Fruit fly (Drosophila melanogaster) whole organism, embryonic: ENCODE measurements around the gene Mettl2.
A peak's percentile ranks its signal among the peaks of the same experiment; 100 is the strongest.

ENCODE experiments used
- CG11695 ChIP-seq: fragments of 200-800 bp; sonication (Bioruptor generic); IDR thresholded peaks from 3 replicates; pipeline ENCODE4 v1.3.6; 2022; ENCODE audit warnings: missing biosample characterization, missing genetic modification characterization
- CG14441 ChIP-seq: fragments of 200-800 bp; sonication (Bioruptor generic); IDR thresholded peaks from 2 replicates; pipeline ENCODE4 v1.3.6; 2022; ENCODE audit warnings: missing biosample characterization, missing genetic modification characterization
- CG14667 ChIP-seq: fragments of 200-800 bp; sonication (Bioruptor generic); IDR thresholded peaks from 2 replicates; pipeline ENCODE4 v1.3.6; 2022; ENCODE audit warnings: missing biosample characterization, missing genetic modification characterization
- CG15514 ChIP-seq: fragments of 200-800 bp; sonication (Bioruptor generic); optimal IDR thresholded peaks from 3 replicates; lab custom pipeline; 2017; ENCODE audit warnings: missing biosample characterization, missing genetic modification characterization, mild to moderate bottlenecking, moderate library complexity, missing genetic modification reagents
- CG17328 ChIP-seq: fragments of 200-800 bp; sonication (Bioruptor generic); IDR thresholded peaks from 2 replicates; pipeline ENCODE4 v1.3.6; 2022; ENCODE audit warnings: missing biosample characterization, missing genetic modification characterization
- CG31224 ChIP-seq: fragments of 200-800 bp; sonication (Bioruptor generic); IDR thresholded peaks from 2 replicates; pipeline ENCODE4 v1.3.6; 2022; ENCODE audit warnings: missing biosample characterization, missing genetic modification characterization
- CG33213 ChIP-seq: fragments of 200-800 bp; sonication (Bioruptor generic); optimal IDR thresholded peaks from 3 replicates; lab custom pipeline; 2016; ENCODE audit warnings: missing biosample characterization, missing genetic modification characterization
- CG34376 ChIP-seq: fragments of 200-800 bp; sonication (Bioruptor generic); optimal IDR thresholded peaks from 2 replicates; lab custom pipeline; 2018; ENCODE audit warnings: missing biosample characterization, mild to moderate bottlenecking, missing genetic modification characterization
- CG3838 ChIP-seq: fragments of 200-800 bp; sonication (Bioruptor generic); optimal IDR thresholded peaks from 3 replicates; lab custom pipeline; 2016; ENCODE audit warnings: missing biosample characterization, missing genetic modification characterization
- CG42726 ChIP-seq: fragments of 200-800 bp; sonication (Bioruptor generic); IDR thresholded peaks from 2 replicates; pipeline ENCODE4 v1.3.6; 2022; ENCODE audit warnings: missing biosample characterization, missing genetic modification characterization; ENCODE audit not compliant: partially characterized antibody
- CG4617 ChIP-seq: fragments of 200-800 bp; sonication (Bioruptor generic); optimal IDR thresholded peaks from 3 replicates; lab custom pipeline; 2016; ENCODE audit warnings: missing biosample characterization, missing genetic modification characterization, borderline replicate concordance
- CG4730 ChIP-seq: fragments of 200-800 bp; sonication (Bioruptor generic); IDR thresholded peaks from 2 replicates; pipeline ENCODE4 v1.3.6; 2022; ENCODE audit warnings: missing biosample characterization, missing genetic modification characterization
- CG4854 ChIP-seq: fragments of 200-800 bp; sonication (Bioruptor generic); optimal IDR thresholded peaks from 2 replicates; lab custom pipeline; 2016; ENCODE audit warnings: missing biosample characterization, missing genetic modification characterization, inconsistent platforms
- CG6272 ChIP-seq: fragments of 200-800 bp; sonication (Bioruptor generic); IDR thresholded peaks from 2 replicates; pipeline ENCODE4 v1.3.6; 2022; ENCODE audit warnings: missing biosample characterization, missing genetic modification characterization
- CG7556 ChIP-seq: fragments of 200-800 bp; sonication (Bioruptor generic); optimal IDR thresholded peaks from 2 replicates; lab custom pipeline; 2017; ENCODE audit warnings: missing biosample characterization, mild to moderate bottlenecking, missing genetic modification characterization
- CG7839 ChIP-seq: fragments of 200-800 bp; sonication (Bioruptor generic); optimal IDR thresholded peaks from 3 replicates; lab custom pipeline; 2018; ENCODE audit warnings: missing biosample characterization, mild to moderate bottlenecking, missing genetic modification characterization, moderate library complexity
- CG8359 ChIP-seq: fragments of 200-800 bp; sonication (Bioruptor generic); optimal IDR thresholded peaks from 2 replicates; lab custom pipeline; 2017; ENCODE audit warnings: missing biosample characterization, mild to moderate bottlenecking, missing genetic modification characterization, borderline replicate concordance
- Camta ChIP-seq: fragments of 200-800 bp; sonication (Bioruptor generic); optimal IDR thresholded peaks from 2 replicates; lab custom pipeline; 2016; ENCODE audit warnings: missing biosample characterization, missing genetic modification characterization
- Dbx ChIP-seq: fragments of 200-800 bp; sonication (Bioruptor generic); IDR thresholded peaks from 3 replicates; pipeline ENCODE4 v1.3.6; 2022; ENCODE audit warnings: missing biosample characterization, missing genetic modification characterization
- Dp ChIP-seq: fragments of 200-800 bp; sonication (Bioruptor generic); optimal IDR thresholded peaks from 2 replicates; lab custom pipeline; 2018; ENCODE audit warnings: missing biosample characterization, mild to moderate bottlenecking, missing genetic modification characterization, moderate library complexity
- Hr3 ChIP-seq: fragments of 200-800 bp; sonication (Bioruptor generic); optimal IDR thresholded peaks from 3 replicates; lab custom pipeline; 2016; ENCODE audit warnings: missing biosample characterization, missing genetic modification characterization
- Lim3 ChIP-seq: fragments of 200-800 bp; sonication (Bioruptor generic); IDR thresholded peaks from 2 replicates; pipeline ENCODE4 v1.3.6; 2022; ENCODE audit warnings: missing biosample characterization, missing genetic modification characterization
- MBD-R2 ChIP-seq: fragments of 200-800 bp; sonication (Bioruptor generic); IDR thresholded peaks from 2 replicates; pipeline ENCODE4 v1.3.6; 2022; ENCODE audit warnings: missing biosample characterization, missing genetic modification characterization
- Max ChIP-seq: fragments of 200-800 bp; sonication (Bioruptor generic); optimal IDR thresholded peaks from 2 replicates; lab custom pipeline; 2016; ENCODE audit warnings: missing biosample characterization, mild to moderate bottlenecking, missing genetic modification characterization
- NC2α ChIP-seq: fragments of 200-800 bp; sonication (Bioruptor generic); optimal IDR thresholded peaks from 2 replicates; lab custom pipeline; 2016; ENCODE audit warnings: missing biosample characterization, missing genetic modification characterization
- PHDP ChIP-seq: fragments of 200-800 bp; sonication (Bioruptor generic); optimal IDR thresholded peaks from 3 replicates; lab custom pipeline; 2018; ENCODE audit warnings: missing biosample characterization, mild to moderate bottlenecking, missing genetic modification characterization, moderate library complexity
- Sry-δ ChIP-seq: fragments of 200-800 bp; sonication (Bioruptor generic); optimal IDR thresholded peaks from 2 replicates; lab custom pipeline; 2016; ENCODE audit warnings: missing biosample characterization, missing genetic modification characterization
- ase ChIP-seq: fragments of 200-800 bp; sonication (Bioruptor generic); IDR thresholded peaks from 3 replicates; pipeline ENCODE4 v1.3.6; 2022; ENCODE audit warnings: missing biosample characterization, missing genetic modification characterization
- az2 ChIP-seq: fragments of 200-800 bp; sonication (Bioruptor generic); optimal IDR thresholded peaks from 3 replicates; lab custom pipeline; 2016; ENCODE audit warnings: missing biosample characterization, missing genetic modification characterization
- cad ChIP-seq: fragments of >200 bp; optimal IDR thresholded peaks from 2 replicates; lab custom pipeline; 2017; ENCODE audit warnings: missing biosample characterization, missing genetic modification characterization
- ci ChIP-seq: fragments of 200-800 bp; sonication (Bioruptor generic); IDR thresholded peaks from 3 replicates; pipeline ENCODE4 v1.3.6; 2022; ENCODE audit warnings: missing biosample characterization, missing genetic modification characterization
- corto ChIP-seq: fragments of 200-800 bp; sonication (Bioruptor generic); optimal IDR thresholded peaks from 2 replicates; lab custom pipeline; 2016; ENCODE audit warnings: missing biosample characterization, mild to moderate bottlenecking, missing genetic modification characterization, moderate library complexity
- crol ChIP-seq: fragments of 200-800 bp; sonication (Bioruptor generic); IDR thresholded peaks from 2 replicates; pipeline ENCODE4 v1.3.6; 2022; ENCODE audit warnings: missing biosample characterization, missing genetic modification characterization
- dm ChIP-seq: fragments of 200-800 bp; sonication (Bioruptor generic); optimal IDR thresholded peaks from 3 replicates; lab custom pipeline; 2016; ENCODE audit warnings: missing biosample characterization, missing genetic modification characterization
- dysf ChIP-seq: fragments of 200-800 bp; sonication (Bioruptor generic); IDR thresholded peaks from 3 replicates; pipeline ENCODE4 v1.3.6; 2022; ENCODE audit warnings: missing biosample characterization, missing genetic modification characterization
- emc ChIP-seq: fragments of 200-800 bp; sonication (Bioruptor generic); optimal IDR thresholded peaks from 2 replicates; lab custom pipeline; 2016; ENCODE audit warnings: missing biosample characterization, missing genetic modification characterization
- fu2 ChIP-seq: fragments of 200-800 bp; sonication (Bioruptor generic); optimal IDR thresholded peaks from 2 replicates; lab custom pipeline; 2016; ENCODE audit warnings: missing biosample characterization, missing genetic modification characterization
- gem ChIP-seq: fragments of 200-800 bp; sonication (Bioruptor generic); optimal IDR thresholded peaks from 2 replicates; lab custom pipeline; 2019; ENCODE audit warnings: missing biosample characterization, mild to moderate bottlenecking, missing genetic modification characterization, moderate library complexity
- grau ChIP-seq: fragments of 200-800 bp; optimal IDR thresholded peaks from 3 replicates; lab custom pipeline; 2019; ENCODE audit warnings: missing biosample characterization, mild to moderate bottlenecking, missing genetic modification characterization, moderate library complexity
- gsb ChIP-seq: fragments of 200-800 bp; sonication (Bioruptor generic); IDR thresholded peaks from 2 replicates; pipeline ENCODE4 v1.3.6; 2022; ENCODE audit warnings: missing biosample characterization, missing genetic modification characterization
- hkb ChIP-seq, 2 experiments: fragments of 200-800 bp in 1 of 2; fragments of >200 bp in 1 of 2; sonication (Bioruptor generic) in 1 of 2; IDR thresholded peaks in 1 of 2; optimal IDR thresholded peaks in 1 of 2; 2 replicates each; pipeline versions ENCODE4 v1.3.6 to Lab custom; 2017 to 2022; ENCODE audit warnings: missing biosample characterization in 1 of 2, missing genetic modification characterization in 1 of 2
- luna ChIP-seq: fragments of 200-800 bp; sonication (Bioruptor generic); optimal IDR thresholded peaks from 2 replicates; lab custom pipeline; 2016; ENCODE audit warnings: missing biosample characterization, missing genetic modification characterization
- nom ChIP-seq: fragments of 200-800 bp; sonication (Bioruptor generic); optimal IDR thresholded peaks from 2 replicates; lab custom pipeline; 2017; ENCODE audit warnings: missing biosample characterization, missing genetic modification characterization, mild to moderate bottlenecking, moderate library complexity, missing genetic modification reagents
- rib ChIP-seq: fragments of 200-800 bp; sonication (Bioruptor generic); IDR thresholded peaks from 2 replicates; pipeline ENCODE4 v1.3.6; 2022; ENCODE audit warnings: missing biosample characterization, missing genetic modification characterization
- run ChIP-seq: fragments of 200-800 bp; sonication (Bioruptor generic); optimal IDR thresholded peaks from 3 replicates; lab custom pipeline; 2018; ENCODE audit warnings: missing biosample characterization, mild to moderate bottlenecking, missing genetic modification characterization
- sd ChIP-seq: fragments of 200-800 bp; sonication (Bioruptor generic); optimal IDR thresholded peaks from 3 replicates; lab custom pipeline; 2018; ENCODE audit warnings: missing biosample characterization, mild to moderate bottlenecking, missing genetic modification characterization, moderate library complexity
- sqz ChIP-seq: fragments of 200-800 bp; sonication (Bioruptor generic); optimal IDR thresholded peaks from 3 replicates; lab custom pipeline; 2018; ENCODE audit warnings: missing biosample characterization, mild to moderate bottlenecking, missing genetic modification characterization
- sug ChIP-seq: fragments of 200-800 bp; optimal IDR thresholded peaks from 2 replicates; lab custom pipeline; 2019; ENCODE audit warnings: missing biosample characterization, mild to moderate bottlenecking, missing genetic modification characterization, moderate library complexity
- tx ChIP-seq: fragments of 200-800 bp; sonication (Bioruptor generic); optimal IDR thresholded peaks from 2 replicates; lab custom pipeline; 2016; ENCODE audit warnings: missing biosample characterization, missing genetic modification characterization
- vnd ChIP-seq: fragments of 200-800 bp; sonication (Bioruptor generic); IDR thresholded peaks from 3 replicates; pipeline ENCODE4 v1.3.6; 2022; ENCODE audit warnings: missing biosample characterization, missing genetic modification characterization; ENCODE audit not compliant: partially characterized antibody

Gene Mettl2

dm6 chr3L:1647276-1647919 is 8.4 kb upstream of the Mettl2 start, which contains the start of the genes CG17249 and Bro (continued):
- TF ChIP-seq CG7556 (GFP tag; lab: Kevin White, UChicago) (no peak), cad (GFP tag; lab: Kevin White, UChicago) (no peak), fu2 (GFP tag; lab: Kevin White, UChicago) (peak; percentile 23), CG4617 (GFP tag; lab: Kevin White, UChicago) (peak; percentile 62), gsb (no peak), CG3838 (peak; percentile 53), vnd (0 out of 3 replicates have a peak, but pooled peaks have one; percentile 10), dm (GFP tag; lab: Kevin White, UChicago) (peak; percentile 39), Lim3 (GFP tag; lab: Robert Waterston, UW) (no peak), CG4730 (GFP tag; lab: Robert Waterston, UW) (no peak), crol (GFP tag; lab: Robert Waterston, UW) (no peak), NC2α (GFP tag; lab: Kevin White, UChicago) (no peak), tx (GFP tag; lab: Kevin White, UChicago) (no peak), Max (GFP tag; lab: Kevin White, UChicago) (peak; percentile 13), hkb (optimal IDR thresholded peaks at IDR 0.05; lab: Kevin White, UChicago) (no peak), hkb (GFP tag; IDR thresholded peaks at IDR 0.05; lab: Robert Waterston, UW) (no peak), luna (GFP tag; lab: Kevin White, UChicago) (no peak), sd (tag; lab: Kevin White, UChicago) (no peak), CG8359 (no peak), CG11695 (no peak), Hr3 (peak; percentile 21), emc (GFP tag; lab: Kevin White, UChicago) (no peak), CG34376 (GFP tag; lab: Kevin White, UChicago) (peak; percentile 16), CG4854 (GFP tag; lab: Kevin White, UChicago) (peak; percentile 94), grau (tag; lab: Kevin White, UChicago) (peak; percentile 13), Dbx (0 out of 3 replicates have a peak, but pooled peaks have one; percentile 39), PHDP (tag; lab: Kevin White, UChicago) (no peak), Sry-δ (GFP tag; lab: Kevin White, UChicago) (peak; percentile 37), CG17328 (GFP tag; lab: Robert Waterston, UW) (no peak), Dp (peak; percentile 98), az2 (GFP tag; lab: Kevin White, UChicago) (peak; percentile 26), sug (peak; percentile 36), CG42726 (no peak), CG7839 (tag; lab: Kevin White, UChicago) (no peak), CG14667 (no peak), corto (GFP tag; lab: Kevin White, UChicago) (no peak), run (tag; lab: Kevin White, UChicago) (no peak), CG33213 (peak; percentile 38), CG14441 (GFP tag; lab: Robert Waterston, UW) (no peak), sqz (GFP tag; lab: Kevin White, UChicago) (no peak), CG6272 (no peak), rib (GFP tag; lab: Robert Waterston, UW) (no peak), ci (GFP tag; lab: Robert Waterston, UW) (peak; percentile 23; the same call in 1 of the 3 replicates), dysf (no peak), ase (GFP tag; lab: Robert Waterston, UW) (no peak), CG15514 (GFP tag; lab: Kevin White, UChicago) (peak; percentile 85), Camta (no peak), nom (GFP tag; lab: Kevin White, UChicago) (no peak), MBD-R2 (GFP tag; lab: Robert Waterston, UW) (peak; percentile 97), gem (tag; lab: Kevin White, UChicago) (no peak), CG31224 (GFP tag; lab: Robert Waterston, UW) (no peak)
